Fruit fly (Drosophila melanogaster) whole organism, prepupa: ENCODE measurements around the gene CG17777.

Experiments used
- CG11902 ChIP-seq: fragments of 200-800 bp; sonication (Bioruptor generic); optimal IDR thresholded peaks from 3 replicates; lab custom pipeline; 2016; ENCODE audit warnings: missing biosample characterization, missing genetic modification characterization
- CG15336 ChIP-seq: fragments of 200-800 bp; sonication (Bioruptor generic); IDR thresholded peaks from 2 replicates; pipeline ENCODE4 v1.3.6; 2022; ENCODE audit warnings: missing biosample characterization, missing genetic modification characterization
- CG1621 ChIP-seq: fragments of 200-800 bp; sonication (Bioruptor generic); optimal IDR thresholded peaks from 3 replicates; lab custom pipeline; 2018; ENCODE audit warnings: missing biosample characterization, mild to moderate bottlenecking, missing genetic modification characterization
- CG16779 ChIP-seq: fragments of 200-800 bp; sonication (Bioruptor generic); optimal IDR thresholded peaks from 3 replicates; lab custom pipeline; 2017; ENCODE audit warnings: missing biosample characterization, mild to moderate bottlenecking, missing genetic modification characterization
- CG31627 ChIP-seq: fragments of 200-800 bp; sonication (Bioruptor generic); optimal IDR thresholded peaks from 3 replicates; lab custom pipeline; 2016; ENCODE audit warnings: missing biosample characterization, missing genetic modification characterization
- CG32006 ChIP-seq: fragments of 200-800 bp; sonication (Bioruptor generic); optimal IDR thresholded peaks from 3 replicates; lab custom pipeline; 2017; ENCODE audit warnings: missing biosample characterization, mild to moderate bottlenecking, missing genetic modification characterization
- CG34406 ChIP-seq: fragments of 200-800 bp; sonication (Bioruptor generic); optimal IDR thresholded peaks from 3 replicates; lab custom pipeline; 2016; ENCODE audit warnings: missing biosample characterization, missing genetic modification characterization
- CG3919 ChIP-seq: fragments of 200-800 bp; sonication (Bioruptor generic); optimal IDR thresholded peaks from 3 replicates; lab custom pipeline; 2016; ENCODE audit warnings: missing biosample characterization, missing genetic modification characterization
- CG4318 ChIP-seq: fragments of 200-800 bp; sonication (Bioruptor generic); optimal IDR thresholded peaks from 3 replicates; lab custom pipeline; 2017; ENCODE audit warnings: missing biosample characterization, mild to moderate bottlenecking, missing genetic modification characterization
- CG6163 ChIP-seq: fragments of 200-800 bp; sonication (Bioruptor generic); IDR thresholded peaks from 3 replicates; pipeline ENCODE4 v1.3.6; 2022; ENCODE audit warnings: missing biosample characterization, missing genetic modification characterization
- CG6276 ChIP-seq: fragments of 200-800 bp; sonication (Bioruptor generic); optimal IDR thresholded peaks from 2 replicates; lab custom pipeline; 2017; ENCODE audit warnings: missing biosample characterization, mild to moderate bottlenecking, missing genetic modification characterization
- CG6808 ChIP-seq: fragments of 200-800 bp; sonication (Bioruptor generic); optimal IDR thresholded peaks from 3 replicates; lab custom pipeline; 2017; ENCODE audit warnings: missing biosample characterization, missing genetic modification characterization, mild to moderate bottlenecking, moderate library complexity, missing genetic modification reagents
- CG8119 ChIP-seq: fragments of 200-800 bp; sonication (Bioruptor generic); IDR thresholded peaks from 3 replicates; pipeline ENCODE4 v1.3.6; 2022; ENCODE audit warnings: missing biosample characterization, missing genetic modification characterization
- CG8632 ChIP-seq: fragments of 200-800 bp; sonication (Bioruptor generic); optimal IDR thresholded peaks from 3 replicates; lab custom pipeline; 2016; ENCODE audit warnings: missing biosample characterization, missing genetic modification characterization
- CG9139 ChIP-seq: fragments of 200-800 bp; sonication (Bioruptor generic); optimal IDR thresholded peaks from 3 replicates; lab custom pipeline; 2017; ENCODE audit warnings: missing biosample characterization, mild to moderate bottlenecking, missing genetic modification characterization
- Eip75B ChIP-seq: fragments of 200-800 bp; sonication (Bioruptor generic); optimal IDR thresholded peaks from 3 replicates; lab custom pipeline; 2016; ENCODE audit warnings: missing biosample characterization, missing genetic modification characterization
- Eip78C ChIP-seq: fragments of 200-800 bp; sonication (Bioruptor generic); peaks from one replicate; lab custom pipeline; 2016; ENCODE audit warnings: missing biosample characterization, missing genetic modification characterization
- Ets21C ChIP-seq: fragments of 200-800 bp; sonication (Bioruptor generic); optimal IDR thresholded peaks from 3 replicates; lab custom pipeline; 2016; ENCODE audit warnings: missing biosample characterization, missing genetic modification characterization
- Hr38 ChIP-seq: sonication (Bioruptor generic); optimal IDR thresholded peaks from 2 replicates; lab custom pipeline; 2016; ENCODE audit warnings: missing biosample characterization, missing genetic modification characterization
- Hr39 ChIP-seq: fragments of 200-800 bp; sonication (Bioruptor generic); optimal IDR thresholded peaks from 2 replicates; lab custom pipeline; 2016; ENCODE audit warnings: missing biosample characterization, missing genetic modification characterization
- Hr4 ChIP-seq: fragments of 200-800 bp; sonication (Bioruptor generic); optimal IDR thresholded peaks from 3 replicates; lab custom pipeline; 2016; ENCODE audit warnings: missing biosample characterization, missing genetic modification characterization
- Lpt ChIP-seq: fragments of 200-800 bp; sonication (Bioruptor generic); optimal IDR thresholded peaks from 3 replicates; lab custom pipeline; 2016; ENCODE audit warnings: missing biosample characterization, missing genetic modification characterization
- Sox14 ChIP-seq: fragments of 200-800 bp; sonication (Bioruptor generic); optimal IDR thresholded peaks from 3 replicates; lab custom pipeline; 2016; ENCODE audit warnings: missing biosample characterization, missing genetic modification characterization
- Sox15 ChIP-seq: fragments of 200-800 bp; sonication (Bioruptor generic); optimal IDR thresholded peaks from 3 replicates; lab custom pipeline; 2016; ENCODE audit warnings: missing biosample characterization, missing genetic modification characterization
- cyc ChIP-seq: fragments of 200-800 bp; sonication (Bioruptor generic); optimal IDR thresholded peaks from 3 replicates; lab custom pipeline; 2016; ENCODE audit warnings: missing biosample characterization, missing genetic modification characterization
- dac ChIP-seq: fragments of 200-800 bp; sonication (Bioruptor generic); optimal IDR thresholded peaks from 2 replicates; lab custom pipeline; 2017; ENCODE audit warnings: missing biosample characterization, mild to moderate bottlenecking, missing genetic modification characterization
- eg ChIP-seq: fragments of 200-800 bp; sonication (Bioruptor generic); IDR thresholded peaks from 3 replicates; pipeline ENCODE4 v1.3.6; 2022; ENCODE audit warnings: missing biosample characterization, missing genetic modification characterization
- esn ChIP-seq: fragments of 200-800 bp; sonication (Bioruptor generic); optimal IDR thresholded peaks from 2 replicates; lab custom pipeline; 2016; ENCODE audit warnings: missing biosample characterization, mild to moderate bottlenecking, missing genetic modification characterization, moderate library complexity
- fd85E ChIP-seq: fragments of 200-800 bp; sonication (Bioruptor generic); optimal IDR thresholded peaks from 3 replicates; lab custom pipeline; 2016; ENCODE audit warnings: missing biosample characterization, missing genetic modification characterization
- fkh ChIP-seq: fragments of 200-800 bp; sonication (Bioruptor generic); optimal IDR thresholded peaks from 3 replicates; lab custom pipeline; 2017; ENCODE audit warnings: missing biosample characterization, mild to moderate bottlenecking, missing genetic modification characterization, moderate library complexity
- spab ChIP-seq: fragments of 200-800 bp; sonication (Bioruptor generic); optimal IDR thresholded peaks from 2 replicates; lab custom pipeline; 2017; ENCODE audit warnings: missing biosample characterization, mild to moderate bottlenecking, missing genetic modification characterization, missing genetic modification reagents
- ss ChIP-seq, 2 experiments: fragments of 200-800 bp; sonication (Bioruptor generic); optimal IDR thresholded peaks; 2 replicates in 1 of 2; 3 replicates in 1 of 2; lab custom pipeline; 2017 to 2018; ENCODE audit warnings: mild to moderate bottlenecking in 2 of 2, missing biosample characterization in 2 of 2, missing genetic modification characterization in 2 of 2, moderate library complexity in 1 of 2
- svp ChIP-seq: fragments of 200-800 bp; sonication (Bioruptor generic); peaks from one replicate; lab custom pipeline; 2016; ENCODE audit warnings: missing biosample characterization, missing genetic modification characterization
- vri ChIP-seq: fragments of 200-800 bp; sonication (Bioruptor generic); optimal IDR thresholded peaks from 3 replicates; lab custom pipeline; 2016; ENCODE audit warnings: missing biosample characterization, mild to moderate bottlenecking, missing genetic modification characterization

Gene CG17777

dm6 chrX:2155868-2156267, 30.8 kb upstream of the CG17777 start:
- no peak for TF ChIP-seq Hr38 (GFP tag; lab: Kevin White, UChicago)
- peak; percentile 27 for TF ChIP-seq CG31627
- TF ChIP-seq CG4318 (GFP tag; lab: Kevin White, UChicago): no peak
- TF ChIP-seq CG6808 (GFP tag; lab: Kevin White, UChicago): no peak
- no peak for TF ChIP-seq Ets21C (GFP tag; lab: Kevin White, UChicago)
- TF ChIP-seq CG9139 (GFP tag; lab: Kevin White, UChicago): no peak
- TF ChIP-seq eg (GFP tag; lab: Robert Waterston, UW): peak; percentile 28; the same call in 1 of the 3 replicates
- TF ChIP-seq Hr39 (GFP tag; lab: Kevin White, UChicago): peak; percentile 5
- peak; percentile 31 for TF ChIP-seq Eip75B (GFP tag; lab: Kevin White, UChicago)
- no peak for TF ChIP-seq CG8632
- TF ChIP-seq CG3919 (GFP tag; lab: Kevin White, UChicago): peak; percentile 39
- TF ChIP-seq CG6163: 0 out of 3 replicates have a peak, but pooled peaks have one; percentile 38
- peak; percentile 68 for TF ChIP-seq Eip78C (GFP tag; lab: Kevin White, UChicago)
- peak; percentile 30 for TF ChIP-seq CG32006
- no peak for TF ChIP-seq fd85E
- TF ChIP-seq CG15336 (GFP tag; lab: Robert Waterston, UW): peak; percentile 22; the same call in 1 of the 2 replicates
- no peak for TF ChIP-seq Hr4 (GFP tag; lab: Kevin White, UChicago)
- peak; percentile 69 for TF ChIP-seq Sox14
- peak; percentile 60 for TF ChIP-seq CG1621 (tag; lab: Kevin White, UChicago)
- no peak for TF ChIP-seq CG6276
- peak; percentile 21 for TF ChIP-seq vri
- TF ChIP-seq esn (GFP tag; lab: Kevin White, UChicago): peak; percentile 42
- peak; percentile 41 for TF ChIP-seq Lpt (GFP tag; lab: Kevin White, UChicago)
- peak; percentile 43 for TF ChIP-seq svp (GFP tag; lab: Kevin White, UChicago)
- no peak for TF ChIP-seq spab (GFP tag; lab: Kevin White, UChicago)
- no peak for TF ChIP-seq CG11902 (GFP tag; lab: Kevin White, UChicago)
- TF ChIP-seq, all 60 proteins: peak for 15

DNA sequence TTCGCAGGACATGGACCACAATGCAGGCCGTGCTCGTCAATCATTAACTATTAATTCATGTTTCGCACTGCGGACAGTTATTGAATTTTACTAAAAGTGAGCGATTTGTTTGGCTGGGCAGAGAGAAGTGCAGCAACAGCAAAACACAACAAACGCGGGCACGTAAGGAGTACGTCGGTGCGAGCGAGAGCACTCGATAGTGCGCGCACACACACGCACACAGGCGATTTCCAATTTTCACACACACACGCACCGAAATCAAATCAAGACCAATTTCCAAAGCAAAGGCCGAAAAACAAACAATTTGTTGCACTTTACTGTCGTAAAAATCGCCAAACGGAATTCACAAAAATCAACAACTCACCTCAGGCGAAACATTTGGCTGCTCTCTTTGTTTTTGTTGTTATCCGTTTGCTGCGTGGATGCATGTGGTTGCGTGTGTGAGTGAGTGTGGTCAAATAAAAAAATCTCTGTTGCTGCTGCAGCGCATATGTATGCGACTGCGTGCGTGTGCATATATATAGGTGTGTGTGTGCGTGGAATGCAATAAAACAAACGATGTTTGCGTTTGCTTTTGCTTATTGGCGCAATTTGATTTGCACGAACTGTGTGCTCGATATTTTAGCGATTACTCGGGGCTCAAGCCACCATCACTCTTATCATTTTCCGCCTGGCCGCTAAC, 28.6 kb upstream of the CG17777 start:
- TF ChIP-seq ss (GFP tag; optimal IDR thresholded peaks at IDR 0.05; lab: Kevin White, UChicago): peak in 1 of 2 experiments; percentile 41
- TF ChIP-seq Sox14: peak; percentile 17
- peak; percentile 4 for TF ChIP-seq CG32006
- peak; percentile 1 for TF ChIP-seq esn (GFP tag; lab: Kevin White, UChicago)
- peak; percentile 18 for TF ChIP-seq dac (GFP tag; lab: Kevin White, UChicago)
- TF ChIP-seq fkh (GFP tag; lab: Kevin White, UChicago): peak; percentile 42
- TF ChIP-seq Eip78C (GFP tag; lab: Kevin White, UChicago): peak; percentile 22
- 0 out of 3 replicates have a peak, but pooled peaks have one; percentile 32 for TF ChIP-seq CG8119
- no peak for TF ChIP-seq fd85E
- TF ChIP-seq CG34406 (GFP tag; lab: Kevin White, UChicago): no peak

DNA sequence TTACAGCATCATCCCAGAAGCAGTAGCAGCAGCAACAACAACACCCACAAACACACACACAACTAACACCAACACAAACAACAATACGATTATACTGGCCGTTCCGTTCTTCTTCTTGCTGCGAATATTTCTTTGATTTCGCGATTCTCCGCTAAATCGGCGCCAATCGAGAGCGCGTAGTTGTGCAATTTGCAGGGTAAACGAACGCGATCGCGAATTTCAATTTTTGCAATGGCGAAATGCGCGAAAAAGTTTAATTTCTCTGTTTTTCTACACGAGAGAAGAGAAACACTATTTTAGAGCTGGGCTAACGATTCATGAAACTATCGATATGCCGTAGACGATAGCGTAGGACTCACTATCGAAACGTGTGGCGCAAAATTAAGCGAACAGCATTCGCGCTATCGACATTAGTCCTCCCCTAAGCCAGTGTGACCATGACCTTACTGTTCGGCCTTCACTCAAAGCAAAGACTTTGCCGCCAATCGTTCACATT, 27.9 kb upstream of the CG17777 start, which contains the start of gene wapl:
Gene wapl, minus strand, starts transcription at position 316 of the 496 bp plus-strand sequence.
- no peak for TF ChIP-seq eg (GFP tag; lab: Robert Waterston, UW)
- peak; percentile 26 for TF ChIP-seq svp (GFP tag; lab: Kevin White, UChicago)
- TF ChIP-seq Sox15 (GFP tag; lab: Kevin White, UChicago): no peak
- TF ChIP-seq Sox14: peak; percentile 7
- TF ChIP-seq Hr39 (GFP tag; lab: Kevin White, UChicago): peak; percentile 32
- TF ChIP-seq CG16779 (tag; lab: Kevin White, UChicago): no peak
- TF ChIP-seq Eip78C (GFP tag; lab: Kevin White, UChicago): peak; percentile 51
- TF ChIP-seq esn (GFP tag; lab: Kevin White, UChicago): peak; percentile 34
- peak; percentile 19 for TF ChIP-seq CG6276
- peak; percentile 10 for TF ChIP-seq cyc (GFP tag; lab: Kevin White, UChicago)
- TF ChIP-seq CG3919 (GFP tag; lab: Kevin White, UChicago): peak; percentile 26
